Worm (Caenorhabditis elegans): ENCODE measurements around the gene eef-1G.

ce11 chrV:10937294-10937693, 28.2 kb upstream of the eef-1G start:
- TF ChIP-seq snpc-4 (tag; optimal IDR thresholded peaks at IDR 0.05) (no peak), zag-1 (tag; optimal IDR thresholded peaks at IDR 0.05) (no peak), jun-1 (tag; optimal IDR thresholded peaks at IDR 0.05) (no peak), nhr-25 (tag; optimal IDR thresholded peaks at IDR 0.05) (no peak), ceh-82 (tag; optimal IDR thresholded peaks at IDR 0.05) (no peak), pha-4 (tag; optimal IDR thresholded peaks at IDR 0.05) (no peak), ama-1 (optimal IDR thresholded peaks at IDR 0.05) (no peak), elt-2 (tag; optimal IDR thresholded peaks at IDR 0.05) (no peak), nhr-77 (tag; optimal IDR thresholded peaks at IDR 0.05) (no peak)
